Worm (Caenorhabditis elegans): Measurements from ENCODE around the gene ugt-57.

ugt-57 gene

ce11 chrX:6991427-6991826, at the start of gene ugt-57:
Gene ugt-57 (plus strand): TSS chrX:6991727.
- TF ChIP-seq ztf-4 (tag; optimal IDR thresholded peaks at IDR 0.05) = no peak
- TF ChIP-seq elt-3 (tag; optimal IDR thresholded peaks at IDR 0.05) = no peak
- no peak for TF ChIP-seq nhr-6 (tag; optimal IDR thresholded peaks at IDR 0.05)
- TF ChIP-seq skn-1 (tag; optimal IDR thresholded peaks at IDR 0.05) = no peak

DNA sequence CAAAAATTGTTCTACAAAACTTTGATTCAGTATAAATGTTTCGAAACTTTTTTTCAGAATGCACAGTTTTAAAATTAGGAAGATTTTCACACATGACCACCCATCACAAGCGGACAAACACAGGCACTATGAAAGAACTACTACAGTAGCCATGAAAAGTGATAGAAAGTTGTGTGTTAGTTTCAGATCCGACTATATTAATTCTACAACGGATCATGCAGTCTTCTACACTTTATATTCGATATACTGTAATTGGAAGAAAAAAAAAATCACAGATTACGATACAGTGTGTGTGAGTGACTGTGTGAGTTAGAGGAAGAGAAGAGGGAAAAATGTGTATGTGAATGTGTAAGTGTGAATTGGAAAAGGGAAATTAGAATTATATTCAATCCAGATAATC, 44.7 kb upstream of the ugt-57 start:
- TF ChIP-seq mbf-1 (tag; optimal IDR thresholded peaks at IDR 0.05) (no peak), sem-4 (tag; optimal IDR thresholded peaks at IDR 0.05) (no peak), zag-1 (tag; optimal IDR thresholded peaks at IDR 0.05) (no peak), Y55F3AM.14 (GFP tag; optimal IDR thresholded peaks at IDR 0.05) (no peak), lin-13 (GFP tag; optimal IDR thresholded peaks at IDR 0.05) (no peak), nhr-237 (tag; optimal IDR thresholded peaks at IDR 0.05) (no peak), ztf-4 (tag; optimal IDR thresholded peaks at IDR 0.05) (no peak), snpc-4 (tag; optimal IDR thresholded peaks at IDR 0.05) (no peak), mdl-1 (tag; optimal IDR thresholded peaks at IDR 0.05) (no peak), nhr-25 (tag; optimal IDR thresholded peaks at IDR 0.05) (no peak), fos-1 (tag; optimal IDR thresholded peaks at IDR 0.05) (no peak), elt-3 (tag; optimal IDR thresholded peaks at IDR 0.05) (no peak)

DNA sequence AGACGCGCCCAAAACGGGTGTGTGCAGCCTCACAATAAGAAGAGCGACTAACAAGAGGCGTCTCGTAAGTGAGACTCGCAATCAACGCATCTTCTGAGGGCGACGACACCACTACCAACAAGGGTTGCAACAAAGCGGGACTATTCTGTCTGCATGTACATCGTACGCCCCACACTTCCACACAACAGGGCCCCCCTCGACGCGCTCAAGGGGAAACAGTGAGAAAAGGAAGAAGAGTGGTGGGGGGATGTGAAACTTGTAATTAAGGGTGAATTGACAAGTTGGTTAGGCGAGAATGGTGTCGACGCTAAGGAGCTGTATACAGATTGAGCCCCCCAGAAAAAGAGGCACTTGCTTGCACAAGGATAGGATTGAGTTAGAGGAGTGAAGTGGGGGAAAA, 38.2 kb upstream of the ugt-57 start:
- TF ChIP-seq fos-1 (tag; optimal IDR thresholded peaks at IDR 0.05) (no peak), F13H6.1 (tag; optimal IDR thresholded peaks at IDR 0.05) (no peak), elt-1 (tag; optimal IDR thresholded peaks at IDR 0.05) (no peak), nhr-6 (tag; optimal IDR thresholded peaks at IDR 0.05) (no peak), egl-27 (tag; optimal IDR thresholded peaks at IDR 0.05) (no peak), R02D3.7 (tag; optimal IDR thresholded peaks at IDR 0.05) (no peak)

DNA sequence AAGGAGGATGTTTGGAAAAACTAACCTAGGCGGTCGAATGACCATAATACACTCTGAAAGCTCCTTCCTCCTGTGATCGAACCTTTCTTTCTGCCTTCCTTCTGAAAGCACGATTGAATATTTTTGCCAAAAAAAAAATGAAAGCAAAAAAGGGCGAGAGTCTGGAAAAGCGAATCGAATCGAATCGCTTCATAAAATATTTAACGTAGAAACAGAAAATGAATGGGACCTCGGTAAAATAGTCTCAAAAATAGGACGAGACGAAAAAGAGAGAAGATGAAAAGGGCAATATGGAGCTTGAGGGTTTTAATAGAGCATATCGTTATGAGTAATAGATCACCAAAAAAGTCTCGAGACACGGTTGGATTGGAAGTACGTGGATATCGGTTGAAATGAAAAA, 35.2 kb upstream of the ugt-57 start, which contains the start of gene inx-1:
Gene inx-1, minus strand, starts transcription at position 101 of the 400 bp plus-strand sequence.
- TF ChIP-seq R02D3.7 (tag; optimal IDR thresholded peaks at IDR 0.05) (no peak), dmd-4 (tag; optimal IDR thresholded peaks at IDR 0.05) (no peak), sma-3 (GFP tag; optimal IDR thresholded peaks at IDR 0.05) (no peak), C34F6.9 (tag; optimal IDR thresholded peaks at IDR 0.05) (no peak), mab-5 (tag; optimal IDR thresholded peaks at IDR 0.05) (no peak), unc-39 (tag; optimal IDR thresholded peaks at IDR 0.05) (no peak), nhr-77 (tag; optimal IDR thresholded peaks at IDR 0.05) (no peak), peb-1 (tag; optimal IDR thresholded peaks at IDR 0.05) (no peak), elt-3 (tag; optimal IDR thresholded peaks at IDR 0.05) (no peak), blmp-1 (tag; optimal IDR thresholded peaks at IDR 0.05; ENCODE audit: insufficient read depth) (no peak), snpc-4 (tag; optimal IDR thresholded peaks at IDR 0.05) (no peak), ztf-11 (tag; optimal IDR thresholded peaks at IDR 0.05) (no peak), nhr-129 (tag; optimal IDR thresholded peaks at IDR 0.05) (no peak), mdl-1 (tag; optimal IDR thresholded peaks at IDR 0.05) (no peak), gmeb-1 (tag; optimal IDR thresholded peaks at IDR 0.05) (no peak), zag-1 (tag; optimal IDR thresholded peaks at IDR 0.05) (no peak), nhr-237 (tag; optimal IDR thresholded peaks at IDR 0.05) (no peak)

- TF ChIP-seq nhr-11 (tag; optimal IDR thresholded peaks at IDR 0.05) (no peak), aly-2 (tag; optimal IDR thresholded peaks at IDR 0.05) (no peak), F13H6.1 (tag; optimal IDR thresholded peaks at IDR 0.05) (no peak), mab-5 (tag; optimal IDR thresholded peaks at IDR 0.05) (no peak)
Measured at ce11 chrX:6958914-6959313, 32.6 kb upstream of the ugt-57 start.

DNA sequence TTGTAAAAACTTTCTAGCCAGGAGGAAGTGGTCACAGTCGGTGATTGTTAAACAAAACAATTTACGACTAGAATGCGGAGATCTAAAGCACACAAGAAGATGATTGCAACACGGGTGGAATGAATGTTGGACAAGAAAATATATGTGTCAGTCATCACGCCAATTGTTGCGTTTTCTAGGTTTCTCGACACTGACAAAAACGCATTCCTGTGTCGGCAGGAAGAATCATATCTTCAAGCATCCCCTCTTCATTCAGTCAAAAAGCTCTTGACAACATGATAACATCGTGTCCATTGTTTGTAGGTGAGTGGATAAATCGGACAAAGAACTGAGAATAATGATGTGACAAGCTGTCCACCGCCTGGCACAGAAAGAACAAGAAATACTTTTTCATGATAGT, 32.0 kb upstream of the ugt-57 start:
- no peak for TF ChIP-seq nhr-6 (tag; optimal IDR thresholded peaks at IDR 0.05)
- TF ChIP-seq F13H6.1 (tag; optimal IDR thresholded peaks at IDR 0.05) = peak; percentile 10
- peak; percentile 41 for TF ChIP-seq nhr-129 (tag; optimal IDR thresholded peaks at IDR 0.05)

DNA sequence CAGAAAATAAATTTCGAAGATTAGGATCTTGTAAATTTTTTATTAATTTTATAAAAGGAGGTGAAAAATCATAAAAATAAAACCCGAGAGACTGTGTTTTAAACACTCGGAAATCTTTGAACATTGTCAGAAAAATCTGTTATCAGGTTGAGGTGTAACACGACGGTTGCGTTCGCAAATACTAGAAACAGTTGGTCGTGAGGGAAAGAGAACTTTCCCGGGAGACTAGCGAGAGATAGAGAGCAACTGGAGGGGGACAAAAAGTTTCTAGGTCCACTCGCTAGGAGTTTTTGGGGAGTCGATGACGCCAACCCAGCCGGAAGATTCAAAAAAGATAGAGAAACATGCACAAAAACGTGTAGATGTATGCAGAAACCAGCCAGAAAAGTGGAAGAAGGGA, 29.2 kb upstream of the ugt-57 start:
- peak in 1 of 2 experiments; percentile 2 for TF ChIP-seq lsy-2 (tag; optimal IDR thresholded peaks at IDR 0.05)
- TF ChIP-seq ama-1 (optimal IDR thresholded peaks at IDR 0.05) = no peak
- peak; percentile 13 for TF ChIP-seq C34F6.9 (tag; optimal IDR thresholded peaks at IDR 0.05)
- no peak for TF ChIP-seq aly-2 (tag; optimal IDR thresholded peaks at IDR 0.05)
